Fruit fly (Drosophila melanogaster): ENCODE results near the gene apolpp.

dm6 chr4:1051271-1051670, 9.5 kb upstream of the apolpp start:
- TF ChIP-seq ovo (GFP tag; optimal IDR thresholded peaks at IDR 0.05), result no peak
- no peak for TF ChIP-seq Crg-1 (GFP tag; optimal IDR thresholded peaks at IDR 0.05)
- no peak for TF ChIP-seq CG5204 (GFP tag; optimal IDR thresholded peaks at IDR 0.05)
- TF ChIP-seq Mnt (GFP tag; optimal IDR thresholded peaks at IDR 0.05), result no peak
- TF ChIP-seq Hr96 (GFP tag; optimal IDR thresholded peaks at IDR 0.05), result no peak
- TF ChIP-seq CG14711 (tag; optimal IDR thresholded peaks at IDR 0.05), result peak; percentile 24
- no peak for TF ChIP-seq CG1620 (GFP tag; optimal IDR thresholded peaks at IDR 0.05)
- no peak for TF ChIP-seq Clk (GFP tag; optimal IDR thresholded peaks at IDR 0.05)
